Worm (Caenorhabditis elegans) whole organism, L1 larva: ENCODE data around the gene gip-1.

Experiments used
- aha-1 ChIP-seq: fragments of 150-350 bp; optimal IDR thresholded peaks from 2 replicates; lab custom pipeline; 2014; ENCODE audit warnings: missing biosample characterization, missing genetic modification characterization
- dsc-1 ChIP-seq: sonication (generic microtip); optimal IDR thresholded peaks from 2 replicates; lab custom pipeline; 2016; ENCODE audit warnings: mild to moderate bottlenecking, missing genetic modification characterization, missing compliant biosample characterization
- elt-2 ChIP-seq: sonication (generic microtip); optimal IDR thresholded peaks from 2 replicates; lab custom pipeline; 2016; ENCODE audit warnings: missing genetic modification characterization, mild to moderate bottlenecking, inconsistent platforms, missing compliant biosample characterization, missing genetic modification reagents
- elt-3 ChIP-seq, 6 experiments: fragments of 150-350 bp in 1 of 6; sonication (generic microtip); optimal IDR thresholded peaks; 2 replicates each; lab custom pipeline; 2017 to 2018; ENCODE audit warnings: missing biosample characterization in 6 of 6, missing genetic modification characterization in 6 of 6, inconsistent platforms in 1 of 6
- lsy-2 ChIP-seq, 2 experiments: fragments of 150-350 bp; optimal IDR thresholded peaks; 2 replicates each; lab custom pipeline; 2014; ENCODE audit warnings: missing biosample characterization in 2 of 2, missing genetic modification characterization in 2 of 2
- nhr-237 ChIP-seq: fragments of 150-350 bp; optimal IDR thresholded peaks from 2 replicates; lab custom pipeline; 2014; ENCODE audit warnings: missing biosample characterization, missing genetic modification characterization
- nhr-77 ChIP-seq: fragments of 150-350 bp; optimal IDR thresholded peaks from 2 replicates; lab custom pipeline; 2014; ENCODE audit warnings: missing biosample characterization, missing genetic modification characterization
- pax-3 ChIP-seq: fragments of 200-800 bp; sonication (Bioruptor generic); optimal IDR thresholded peaks from 2 replicates; lab custom pipeline; 2018; ENCODE audit warnings: mild to moderate bottlenecking, missing genetic modification characterization, moderate library complexity, missing compliant biosample characterization

DNA sequence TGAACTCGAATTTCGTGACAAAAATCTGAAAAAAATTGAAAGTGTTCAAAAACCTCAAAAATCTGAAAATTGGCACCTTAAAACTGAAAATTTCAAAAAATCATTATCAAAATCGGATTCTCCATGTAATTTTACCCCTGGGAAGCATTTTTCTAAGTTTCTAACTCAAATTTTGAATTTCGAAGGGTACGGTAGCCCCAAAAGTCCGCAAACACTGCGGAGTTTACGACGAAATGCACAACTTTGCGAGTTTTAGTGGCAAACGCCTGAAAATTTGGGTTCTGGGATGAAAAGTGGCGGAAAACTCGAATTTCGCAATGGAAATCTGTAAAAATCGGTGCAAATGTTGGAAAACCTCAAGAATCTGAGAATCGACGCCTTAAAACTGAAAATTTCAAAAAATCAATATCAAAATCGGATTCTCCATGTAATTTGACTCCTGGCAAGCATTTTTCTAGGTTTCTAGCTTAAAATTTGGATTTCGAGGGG, 46.3 kb downstream of the gip-1 start:
- no peak for TF ChIP-seq elt-2 (tag; lab: Kevin White, UChicago)
- no peak for TF ChIP-seq lsy-2 (tag; optimal IDR thresholded peaks at IDR 0.05; lab: Kevin White, UChicago)
- TF ChIP-seq nhr-237 (tag; lab: Kevin White, UChicago): no peak
- no peak for TF ChIP-seq nhr-77
- TF ChIP-seq elt-3 (tag; optimal IDR thresholded peaks at IDR 0.05; lab: Kevin White, UChicago): no peak
- no peak for TF ChIP-seq pax-3 (tag; lab: Kevin White, UChicago)
- TF ChIP-seq dsc-1 (tag; lab: Kevin White, UChicago): no peak
- TF ChIP-seq aha-1: no peak
